Fruit fly (Drosophila melanogaster) whole organism, pupa: Measurements from ENCODE around the gene Spps.

Experiments used
- CG14655 ChIP-seq: fragments of 200-800 bp; sonication (Bioruptor generic); optimal IDR thresholded peaks from 3 replicates; lab custom pipeline; 2017; ENCODE audit warnings: mild to moderate bottlenecking, missing biosample characterization, missing genetic modification reagents, missing genetic modification characterization
- CG15710 ChIP-seq: fragments of 200-800 bp; sonication (Bioruptor generic); optimal IDR thresholded peaks from 2 replicates; lab custom pipeline; 2018; ENCODE audit warnings: missing biosample characterization, mild to moderate bottlenecking, missing genetic modification characterization, moderate library complexity
- CG34367 ChIP-seq: fragments of 200-800 bp; sonication (Bioruptor generic); optimal IDR thresholded peaks from 2 replicates; lab custom pipeline; 2018; ENCODE audit warnings: missing biosample characterization, mild to moderate bottlenecking, missing genetic modification characterization
- CG4496 ChIP-seq: fragments of 200-800 bp; sonication (Bioruptor generic); IDR thresholded peaks from 3 replicates; pipeline ENCODE4 v1.3.6; 2022; ENCODE audit warnings: missing biosample characterization, missing genetic modification characterization
- CG8159 ChIP-seq: fragments of 200-800 bp; sonication (Bioruptor generic); optimal IDR thresholded peaks from 3 replicates; lab custom pipeline; 2018; ENCODE audit warnings: missing biosample characterization, mild to moderate bottlenecking, missing genetic modification characterization, moderate library complexity
- CG8301 ChIP-seq: fragments of 200-800 bp; sonication (Bioruptor generic); optimal IDR thresholded peaks from 2 replicates; lab custom pipeline; 2018; ENCODE audit warnings: missing biosample characterization, mild to moderate bottlenecking, missing genetic modification characterization
- CG9948 ChIP-seq: fragments of 200-800 bp; sonication (Bioruptor generic); optimal IDR thresholded peaks from 2 replicates; lab custom pipeline; 2018; ENCODE audit warnings: missing biosample characterization, mild to moderate bottlenecking, missing genetic modification characterization, moderate library complexity
- EcR ChIP-seq: fragments of 200-800 bp; sonication (Bioruptor generic); optimal IDR thresholded peaks from 3 replicates; lab custom pipeline; 2019; ENCODE audit warnings: missing biosample characterization, missing genetic modification characterization, mild to moderate bottlenecking, moderate library complexity, missing genetic modification reagents
- Pif1A ChIP-seq: fragments of 200-800 bp; sonication (Bioruptor generic); optimal IDR thresholded peaks from 3 replicates; lab custom pipeline; 2016; ENCODE audit warnings: missing biosample characterization, missing genetic modification characterization
- Pif1B ChIP-seq: fragments of 200-800 bp; sonication (Bioruptor generic); optimal IDR thresholded peaks from 3 replicates; lab custom pipeline; 2016; ENCODE audit warnings: missing biosample characterization, missing genetic modification characterization
- Snoo ChIP-seq: fragments of 200-800 bp; sonication (Bioruptor generic); optimal IDR thresholded peaks from 3 replicates; lab custom pipeline; 2017; ENCODE audit warnings: missing biosample characterization, mild to moderate bottlenecking, missing genetic modification characterization, inconsistent platforms
- fd96Ca ChIP-seq: fragments of 200-800 bp; sonication (Bioruptor generic); IDR thresholded peaks from 3 replicates; pipeline ENCODE4 v1.3.6; 2022; ENCODE audit warnings: missing biosample characterization, missing genetic modification characterization
- gl ChIP-seq: fragments of 200-800 bp; sonication (Bioruptor generic); optimal IDR thresholded peaks from 2 replicates; lab custom pipeline; 2018; ENCODE audit warnings: missing biosample characterization, mild to moderate bottlenecking, missing genetic modification characterization
- rn ChIP-seq: fragments of 200-800 bp; sonication (Bioruptor generic); IDR thresholded peaks from 2 replicates; pipeline ENCODE4 v1.3.6; 2022; ENCODE audit warnings: missing biosample characterization, missing genetic modification characterization

- TF ChIP-seq CG14655 (no peak), EcR (GFP tag; lab: Kevin White, UChicago) (no peak), CG8301 (tag; lab: Kevin White, UChicago) (no peak), Pif1B (GFP tag; lab: Kevin White, UChicago) (no peak), gl (no peak), Pif1A (GFP tag; lab: Kevin White, UChicago) (no peak), Snoo (no peak), CG34367 (tag; lab: Kevin White, UChicago) (no peak), rn (no peak), CG8159 (tag; lab: Kevin White, UChicago) (no peak), CG9948 (tag; lab: Kevin White, UChicago) (no peak), CG4496 (GFP tag; lab: Robert Waterston, UW) (no peak), fd96Ca (no peak), CG15710 (tag; lab: Kevin White, UChicago) (no peak)
Measured at dm6 chr3R:24202723-24203122, 24.0 kb downstream of the Spps start.
